Fruit fly (Drosophila melanogaster) whole organism, prepupa: ENCODE data around the gene CG5162.

Experiments used
- CG11294 ChIP-seq: fragments of 200-800 bp; sonication (Bioruptor generic); IDR thresholded peaks from 2 replicates; pipeline ENCODE4 v1.3.6; 2022; ENCODE audit warnings: missing biosample characterization, missing genetic modification characterization
- CG11902 ChIP-seq: fragments of 200-800 bp; sonication (Bioruptor generic); optimal IDR thresholded peaks from 3 replicates; lab custom pipeline; 2016; ENCODE audit warnings: missing biosample characterization, missing genetic modification characterization
- CG3032 ChIP-seq: fragments of 200-800 bp; optimal IDR thresholded peaks from 2 replicates; lab custom pipeline; 2019; ENCODE audit warnings: missing biosample characterization, mild to moderate bottlenecking, missing genetic modification characterization, moderate library complexity
- CG32006 ChIP-seq: fragments of 200-800 bp; sonication (Bioruptor generic); optimal IDR thresholded peaks from 3 replicates; lab custom pipeline; 2017; ENCODE audit warnings: missing biosample characterization, mild to moderate bottlenecking, missing genetic modification characterization
- CG6792 ChIP-seq: fragments of 200-800 bp; sonication (Bioruptor generic); optimal IDR thresholded peaks from 3 replicates; lab custom pipeline; 2016; ENCODE audit warnings: missing biosample characterization, missing genetic modification characterization
- CG8632 ChIP-seq: fragments of 200-800 bp; sonication (Bioruptor generic); optimal IDR thresholded peaks from 3 replicates; lab custom pipeline; 2016; ENCODE audit warnings: missing biosample characterization, missing genetic modification characterization
- Eip93F ChIP-seq: fragments of 200-800 bp; sonication (Bioruptor generic); optimal IDR thresholded peaks from 2 replicates; lab custom pipeline; 2016; ENCODE audit warnings: missing biosample characterization, mild to moderate bottlenecking, missing genetic modification characterization
- Hr39 ChIP-seq: fragments of 200-800 bp; sonication (Bioruptor generic); optimal IDR thresholded peaks from 2 replicates; lab custom pipeline; 2016; ENCODE audit warnings: missing biosample characterization, missing genetic modification characterization
- Lpt ChIP-seq: fragments of 200-800 bp; sonication (Bioruptor generic); optimal IDR thresholded peaks from 3 replicates; lab custom pipeline; 2016; ENCODE audit warnings: missing biosample characterization, missing genetic modification characterization
- cyc ChIP-seq: fragments of 200-800 bp; sonication (Bioruptor generic); optimal IDR thresholded peaks from 3 replicates; lab custom pipeline; 2016; ENCODE audit warnings: missing biosample characterization, missing genetic modification characterization
- pdm3 ChIP-seq: fragments of 200-800 bp; sonication (Bioruptor generic); optimal IDR thresholded peaks from 3 replicates; lab custom pipeline; 2016; ENCODE audit warnings: missing biosample characterization, missing genetic modification characterization
- vri ChIP-seq: fragments of 200-800 bp; sonication (Bioruptor generic); optimal IDR thresholded peaks from 3 replicates; lab custom pipeline; 2016; ENCODE audit warnings: missing biosample characterization, mild to moderate bottlenecking, missing genetic modification characterization

DNA sequence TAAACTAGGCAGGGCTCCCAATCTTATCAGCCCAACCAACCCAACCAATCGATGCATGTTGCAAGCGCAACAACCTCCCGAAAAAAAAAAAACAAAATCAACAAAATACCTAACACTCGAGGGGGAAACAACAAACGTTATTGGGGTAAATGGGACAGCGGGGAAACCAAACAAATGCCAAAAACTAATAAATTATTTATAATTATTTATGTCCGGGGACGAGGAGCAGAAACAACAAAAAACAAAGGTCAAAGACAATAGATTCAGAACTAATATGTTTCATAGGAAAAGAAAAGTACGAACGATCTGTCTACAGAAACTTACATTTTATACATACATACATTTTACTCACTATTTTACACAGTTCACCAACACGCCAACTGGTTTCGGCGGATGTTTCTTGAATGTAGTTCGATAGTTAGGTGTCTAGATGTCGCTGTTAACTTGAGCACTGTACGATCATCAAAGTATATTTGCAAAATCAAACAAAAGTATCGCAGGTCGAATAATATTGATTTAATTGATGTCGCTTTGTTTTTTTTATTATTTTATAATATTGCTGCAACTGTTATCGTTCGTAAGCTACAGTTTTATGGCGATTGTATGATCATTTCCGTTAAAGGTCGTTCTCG lies 39.4 kb upstream of the CG5162 start:
- no peak for TF ChIP-seq vri (GFP tag; lab: Kevin White, UChicago)
- TF ChIP-seq pdm3, result peak; percentile 39
- peak; percentile 53 for TF ChIP-seq Hr39 (GFP tag; lab: Kevin White, UChicago)
- no peak for TF ChIP-seq CG11294 (GFP tag; lab: Robert Waterston, UW)
- TF ChIP-seq CG8632, result no peak
- no peak for TF ChIP-seq Lpt (GFP tag; lab: Kevin White, UChicago)
- TF ChIP-seq CG11902 (GFP tag; lab: Kevin White, UChicago), result no peak
- no peak for TF ChIP-seq CG32006 (GFP tag; lab: Kevin White, UChicago)
- no peak for TF ChIP-seq Eip93F (GFP tag; lab: Kevin White, UChicago)
- TF ChIP-seq CG3032, result no peak
- TF ChIP-seq cyc, result peak; percentile 41
- peak; percentile 4 for TF ChIP-seq CG6792 (GFP tag; lab: Kevin White, UChicago)
